Worm (Caenorhabditis elegans) whole organism, L2 larva: ENCODE results near the gene C07G3.8.

Experiments used
- blmp-1 ChIP-seq: sonication (generic microtip); optimal IDR thresholded peaks from 2 replicates; lab custom pipeline; 2017; ENCODE audit warnings: missing genetic modification characterization, mild to moderate bottlenecking, missing compliant biosample characterization, antibody characterized with exemption, moderate library complexity; ENCODE audit not compliant: insufficient read depth
- dmd-4 ChIP-seq: sonication (generic microtip); optimal IDR thresholded peaks from 2 replicates; lab custom pipeline; 2017; ENCODE audit warnings: missing biosample characterization, missing genetic modification characterization
- elt-1 ChIP-seq: fragments of 150-350 bp; optimal IDR thresholded peaks from 2 replicates; lab custom pipeline; 2014; ENCODE audit warnings: missing biosample characterization, missing genetic modification characterization
- lsy-2 ChIP-seq, 2 experiments: fragments of 150-350 bp in 1 of 2; sonication (generic microtip) in 1 of 2; optimal IDR thresholded peaks; 2 replicates each; lab custom pipeline; 2014 to 2017; ENCODE audit warnings: missing biosample characterization in 2 of 2, missing genetic modification characterization in 2 of 2
- nhr-25 ChIP-seq: fragments of 150-350 bp; sonication (generic microtip); optimal IDR thresholded peaks from 3 replicates; lab custom pipeline; 2014; ENCODE audit warnings: missing biosample characterization, missing genetic modification characterization
- skn-1 ChIP-seq: sonication (generic microtip); optimal IDR thresholded peaks from 2 replicates; lab custom pipeline; 2017; ENCODE audit warnings: missing biosample characterization, missing genetic modification characterization
- zag-1 ChIP-seq: fragments of 150-350 bp; optimal IDR thresholded peaks from 2 replicates; lab custom pipeline; 2014; ENCODE audit warnings: missing biosample characterization, missing genetic modification characterization
- ztf-1 ChIP-seq: fragments of 200-800 bp; sonication (Bioruptor generic); conservative IDR thresholded peaks from 2 replicates; pipeline ENCODE4 v1.3.6; 2022; ENCODE audit warnings: missing genetic modification characterization, missing compliant biosample characterization

DNA sequence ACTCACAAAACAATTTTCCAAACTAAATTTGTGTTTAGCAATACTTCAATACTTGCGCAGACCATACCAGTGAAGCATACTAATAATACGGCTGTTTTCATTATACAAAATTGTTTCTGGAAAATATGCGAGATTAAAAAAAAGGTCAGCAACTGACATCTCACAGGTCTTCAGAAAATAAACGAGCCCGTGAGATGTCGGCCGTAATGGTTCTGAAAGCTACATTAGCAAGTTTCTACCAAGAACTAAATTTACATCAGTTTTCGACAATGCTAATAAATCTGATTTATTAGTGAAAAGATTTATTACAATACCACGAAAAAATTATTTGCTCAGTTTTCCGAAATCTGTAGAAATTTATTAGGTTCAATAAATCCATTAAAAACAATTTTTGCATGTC, 24.4 kb downstream of the C07G3.8 start, which contains the start of gene srbc-31:
- TF ChIP-seq skn-1 (tag; lab: Kevin White, UChicago) (no peak), elt-1 (no peak), nhr-25 (tag; lab: Kevin White, UChicago) (no peak), dmd-4 (tag; lab: Kevin White, UChicago) (no peak), blmp-1 (no peak), ztf-1 (GFP tag; lab: Robert Waterston, UW) (no peak), zag-1 (tag; lab: Kevin White, UChicago) (no peak), lsy-2 (tag; optimal IDR thresholded peaks at IDR 0.05; lab: Kevin White, UChicago) (no peak)
